Fruit fly (Drosophila melanogaster): ENCODE measurements around the gene CG2983.

Gene CG2983

dm6 chr2L:2861885-2862620 lies 14.6 kb downstream of the CG2983 start (continued):
- no peak for TF ChIP-seq CG10267 (tag; optimal IDR thresholded peaks at IDR 0.05)
- no peak for TF ChIP-seq Ssrp (tag; optimal IDR thresholded peaks at IDR 0.05)
- no peak for TF ChIP-seq hbn (GFP tag; IDR thresholded peaks at IDR 0.05; ENCODE audit: partially characterized antibody)
- TF ChIP-seq pfk (GFP tag; optimal IDR thresholded peaks at IDR 0.05) = no peak
- no peak for TF ChIP-seq Six4 (GFP tag; optimal IDR thresholded peaks at IDR 0.05)
- TF ChIP-seq Lpt (GFP tag; optimal IDR thresholded peaks at IDR 0.05) = no peak
- no peak for TF ChIP-seq tup (GFP tag; optimal IDR thresholded peaks at IDR 0.05)
- TF ChIP-seq CG12942 (GFP tag; optimal IDR thresholded peaks at IDR 0.05) = no peak
- no peak for TF ChIP-seq sr (GFP tag; IDR thresholded peaks at IDR 0.05)
- TF ChIP-seq lab (GFP tag; optimal IDR thresholded peaks at IDR 0.05) = peak; percentile 33
- TF ChIP-seq CG11085 (GFP tag; IDR thresholded peaks at IDR 0.05) = no peak
- no peak for TF ChIP-seq Asciz (GFP tag; optimal IDR thresholded peaks at IDR 0.05)
- no peak for TF ChIP-seq Adf1 (GFP tag; IDR thresholded peaks at IDR 0.05)
- TF ChIP-seq CG30403 (GFP tag; optimal IDR thresholded peaks at IDR 0.05) = no peak
- TF ChIP-seq vfl (GFP tag; optimal IDR thresholded peaks at IDR 0.05) = no peak
- TF ChIP-seq Fer2 (tag; optimal IDR thresholded peaks at IDR 0.05) = no peak
- TF ChIP-seq Camta (GFP tag; optimal IDR thresholded peaks at IDR 0.05) = peak; percentile 8
- no peak for TF ChIP-seq CG3838 (GFP tag; optimal IDR thresholded peaks at IDR 0.05)
- TF ChIP-seq trh (GFP tag; optimal IDR thresholded peaks at IDR 0.05) = no peak
- TF ChIP-seq CG32767 (GFP tag; IDR thresholded peaks at IDR 0.05) = no peak
- TF ChIP-seq CG12236 (GFP tag; optimal IDR thresholded peaks at IDR 0.05) = no peak
- no peak for TF ChIP-seq fd96Cb (tag; optimal IDR thresholded peaks at IDR 0.05)
- TF ChIP-seq lbe (GFP tag; optimal IDR thresholded peaks at IDR 0.05) = no peak
- TF ChIP-seq gro (GFP tag; optimal IDR thresholded peaks at IDR 0.05) = peak; percentile 17
- no peak for TF ChIP-seq Max (GFP tag; optimal IDR thresholded peaks at IDR 0.05)
- no peak for TF ChIP-seq CTCF (GFP tag; optimal IDR thresholded peaks at IDR 0.05)
- TF ChIP-seq CG17385 (GFP tag; optimal IDR thresholded peaks at IDR 0.05) = peak; percentile 3
- peak; percentile 45; the same call in 1 of the 3 replicates for TF ChIP-seq Opbp (GFP tag; IDR thresholded peaks at IDR 0.05; ENCODE audit: partially characterized antibody)
- TF ChIP-seq CG13296 (GFP tag; optimal IDR thresholded peaks at IDR 0.05) = peak; percentile 33
- TF ChIP-seq h (optimal IDR thresholded peaks at IDR 0.05) = no peak
- no peak for TF ChIP-seq seq (GFP tag; IDR thresholded peaks at IDR 0.05)
- no peak for TF ChIP-seq ac (GFP tag; optimal IDR thresholded peaks at IDR 0.05)
- TF ChIP-seq CG7745 (tag; optimal IDR thresholded peaks at IDR 0.05) = no peak
- peak; percentile 22 for TF ChIP-seq CG17568 (GFP tag; optimal IDR thresholded peaks at IDR 0.05)
- no peak for TF ChIP-seq gt (GFP tag; IDR thresholded peaks at IDR 0.05)
- TF ChIP-seq CG9817 (tag; optimal IDR thresholded peaks at IDR 0.05) = no peak
- TF ChIP-seq fu2 (GFP tag; optimal IDR thresholded peaks at IDR 0.05) = no peak
- TF ChIP-seq CG16815 (GFP tag; optimal IDR thresholded peaks at IDR 0.05) = no peak
- no peak for TF ChIP-seq Neu2 (GFP tag; optimal IDR thresholded peaks at IDR 0.05; ENCODE audit: borderline replicate concordance)
- peak; percentile 43; the same call in 1 of the 3 replicates for TF ChIP-seq CG16813 (GFP tag; IDR thresholded peaks at IDR 0.05; ENCODE audit: partially characterized antibody)
- TF ChIP-seq CG9215 (GFP tag; IDR thresholded peaks at IDR 0.05) = no peak
- TF ChIP-seq dm (GFP tag; optimal IDR thresholded peaks at IDR 0.05) = no peak
- no peak for TF ChIP-seq CG5180 (GFP tag; optimal IDR thresholded peaks at IDR 0.05)
- no peak for TF ChIP-seq CG14710 (tag; optimal IDR thresholded peaks at IDR 0.05)
- TF ChIP-seq Oli (tag; optimal IDR thresholded peaks at IDR 0.05) = no peak
- no peak for TF ChIP-seq CG31365 (tag; optimal IDR thresholded peaks at IDR 0.05)
- TF ChIP-seq CG14860 (GFP tag; IDR thresholded peaks at IDR 0.05; ENCODE audit: partially characterized antibody) = no peak
- TF ChIP-seq CG1647 (GFP tag; optimal IDR thresholded peaks at IDR 0.05) = no peak
- no peak for TF ChIP-seq CG12659 (GFP tag; optimal IDR thresholded peaks at IDR 0.05)
- TF ChIP-seq B-H2 (GFP tag; optimal IDR thresholded peaks at IDR 0.05) = no peak

Data from whole organism, embryonic.